Fruit fly (Drosophila melanogaster): ENCODE results near the gene Asciz.

DNA sequence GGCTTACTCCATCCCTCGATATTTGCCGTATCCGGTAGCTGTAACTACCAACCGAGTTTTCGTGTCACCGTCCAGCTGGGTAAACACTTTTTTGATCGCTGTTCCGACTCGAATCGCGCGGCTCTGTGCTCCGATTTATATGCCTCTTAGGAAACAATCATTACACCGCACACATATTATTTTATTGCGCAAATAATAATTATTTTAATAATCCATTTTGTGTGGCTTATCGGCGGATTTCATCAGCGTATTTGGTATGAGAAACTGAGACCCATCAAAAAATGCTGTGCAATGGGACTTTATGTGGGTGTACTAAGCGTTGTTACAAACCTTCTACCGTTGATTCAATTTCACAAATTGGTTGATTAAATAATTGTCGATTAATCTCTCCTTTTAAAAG is 37.0 kb upstream of the Asciz start, which contains the start of gene CG32271:
- TF ChIP-seq psq (optimal IDR thresholded peaks at IDR 0.05), result no peak
- no peak for TF ChIP-seq Sin3A (optimal IDR thresholded peaks at IDR 0.05)
- TF ChIP-seq h (optimal IDR thresholded peaks at IDR 0.05), result no peak
- TF ChIP-seq insv (optimal IDR thresholded peaks at IDR 0.05), result no peak

All from Kc167 (cell line).